Fruit fly (Drosophila melanogaster): Measurements from ENCODE around the gene TwdlY.
A peak's percentile ranks its signal among the peaks of the same experiment; 100 is the strongest.

The TwdlY gene

DNA sequence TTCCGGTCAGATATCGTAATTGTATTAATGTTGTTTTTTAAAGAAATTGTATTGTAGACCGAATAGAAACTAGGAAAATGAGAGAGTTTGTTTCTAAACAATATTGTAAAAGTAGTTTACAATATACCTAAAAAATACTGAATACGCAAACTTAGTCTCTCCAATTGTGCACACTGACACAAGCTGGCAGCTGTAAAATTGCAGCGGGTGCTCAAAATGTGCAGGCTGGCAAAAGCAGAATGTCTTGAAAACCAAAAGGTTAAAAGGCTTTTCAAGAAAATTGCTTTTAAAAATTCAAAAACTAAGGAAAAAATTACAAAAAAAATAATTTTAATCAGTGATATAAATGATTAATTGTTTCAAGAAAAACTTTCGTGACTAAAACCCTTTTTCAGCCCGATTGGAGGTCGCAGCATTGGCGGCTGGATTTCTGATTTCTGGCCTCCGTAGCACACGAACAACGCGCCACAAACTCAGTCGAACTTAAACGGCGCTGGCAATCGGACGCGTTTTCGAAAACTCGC, 39.0 kb upstream of the TwdlY start, which contains the start of gene CG4678:
TSS of gene CG4678 (plus strand) at position 474 of the 524 bp plus-strand sequence.
- TF ChIP-seq gsb-n (tag; optimal IDR thresholded peaks at IDR 0.05), result no peak
- peak; percentile 58 for TF ChIP-seq CG33213 (GFP tag; optimal IDR thresholded peaks at IDR 0.05)
- peak; percentile 6 for TF ChIP-seq CG9609 (GFP tag; optimal IDR thresholded peaks at IDR 0.05)
- no peak for TF ChIP-seq CG12071 (GFP tag; optimal IDR thresholded peaks at IDR 0.05)
- TF ChIP-seq sim (GFP tag; IDR thresholded peaks at IDR 0.05), result no peak
- TF ChIP-seq seq (GFP tag; IDR thresholded peaks at IDR 0.05), result no peak
- no peak for TF ChIP-seq hb (GFP tag; IDR thresholded peaks at IDR 0.05; ENCODE audit: partially characterized antibody)
- no peak for TF ChIP-seq aop (GFP tag; IDR thresholded peaks at IDR 0.05)
- peak; percentile 19 for TF ChIP-seq phol (tag; optimal IDR thresholded peaks at IDR 0.05)
- TF ChIP-seq CG2199 (GFP tag; IDR thresholded peaks at IDR 0.05), result peak; percentile 79; the same call in 2 of the 3 replicates
- TF ChIP-seq nerfin-2 (GFP tag; IDR thresholded peaks at IDR 0.05; ENCODE audit: partially characterized antibody), result no peak
- TF ChIP-seq Spps (tag; optimal IDR thresholded peaks at IDR 0.05), result no peak
- TF ChIP-seq CG2120 (GFP tag; optimal IDR thresholded peaks at IDR 0.05), result no peak
- peak; percentile 0 for TF ChIP-seq ewg (GFP tag; optimal IDR thresholded peaks at IDR 0.05)
- peak; percentile 64 for TF ChIP-seq pzg (GFP tag; optimal IDR thresholded peaks at IDR 0.05)
- TF ChIP-seq Med (GFP tag), result peak; percentile 81
- no peak for TF ChIP-seq CG7745 (tag; optimal IDR thresholded peaks at IDR 0.05)
- peak; percentile 36 for TF ChIP-seq CG12659 (GFP tag; optimal IDR thresholded peaks at IDR 0.05)
- TF ChIP-seq bab2 (GFP tag; optimal IDR thresholded peaks at IDR 0.05), result no peak
- TF ChIP-seq mam (GFP tag; optimal IDR thresholded peaks at IDR 0.05), result peak; percentile 1
- TF ChIP-seq gfzf (GFP tag; optimal IDR thresholded peaks at IDR 0.05), result peak; percentile 72
- peak; percentile 42 for TF ChIP-seq CoRest (tag; optimal IDR thresholded peaks at IDR 0.05)
- TF ChIP-seq br (optimal IDR thresholded peaks at IDR 0.05), result no peak
- TF ChIP-seq Hr51 (GFP tag; optimal IDR thresholded peaks at IDR 0.05), result peak in 1 of 2 experiments; percentile 12
- peak; percentile 5 for TF ChIP-seq CG2712 (tag; optimal IDR thresholded peaks at IDR 0.05)
- peak; percentile 99 for TF ChIP-seq CG18011 (GFP tag; optimal IDR thresholded peaks at IDR 0.05)
- no peak for TF ChIP-seq CG13123 (GFP tag; optimal IDR thresholded peaks at IDR 0.05)
- TF ChIP-seq Myb (GFP tag; optimal IDR thresholded peaks at IDR 0.05), result peak; percentile 52
- TF ChIP-seq CTCF (GFP tag; optimal IDR thresholded peaks at IDR 0.05), result peak; percentile 56
- TF ChIP-seq Vsx1 (GFP tag; optimal IDR thresholded peaks at IDR 0.05), result no peak
- TF ChIP-seq MBD-R2 (GFP tag; IDR thresholded peaks at IDR 0.05), result peak; percentile 35; the same call in 1 of the 2 replicates
- TF ChIP-seq HmgD (GFP tag; optimal IDR thresholded peaks at IDR 0.05), result peak; percentile 43
- peak; percentile 46; the same call in 1 of the 2 replicates for TF ChIP-seq Dref (GFP tag; IDR thresholded peaks at IDR 0.05)
- TF ChIP-seq HmgZ (tag; optimal IDR thresholded peaks at IDR 0.05), result peak; percentile 20
- TF ChIP-seq Optix (GFP tag; IDR thresholded peaks at IDR 0.05), result no peak
- peak; percentile 22 for TF ChIP-seq CG9797 (GFP tag; optimal IDR thresholded peaks at IDR 0.05)
- TF ChIP-seq GATAe (GFP tag; conservative IDR thresholded peaks at IDR 0.05), result no peak
- peak; percentile 14 for TF ChIP-seq CG6254 (GFP tag; optimal IDR thresholded peaks at IDR 0.05)
- TF ChIP-seq CG14860 (GFP tag; IDR thresholded peaks at IDR 0.05; ENCODE audit: partially characterized antibody), result no peak
- peak; percentile 52 for TF ChIP-seq Ets97D (GFP tag; optimal IDR thresholded peaks at IDR 0.05)
- peak; percentile 24 for TF ChIP-seq CG15514 (GFP tag; optimal IDR thresholded peaks at IDR 0.05)
- TF ChIP-seq her (GFP tag; optimal IDR thresholded peaks at IDR 0.05), result no peak
- TF ChIP-seq pan (optimal IDR thresholded peaks at IDR 0.05), result no peak
- TF ChIP-seq pan (GFP tag; optimal IDR thresholded peaks at IDR 0.05 in 1 of 2, IDR thresholded peaks at IDR 0.05 in 1 of 2), result no peak
- no peak for TF ChIP-seq CG8765 (GFP tag; IDR thresholded peaks at IDR 0.05)
- no peak for TF ChIP-seq CG32532 (GFP tag; IDR thresholded peaks at IDR 0.05)
- TF ChIP-seq Deaf1 (tag; optimal IDR thresholded peaks at IDR 0.05), result no peak
- TF ChIP-seq CG17359 (tag; optimal IDR thresholded peaks at IDR 0.05), result peak; percentile 8
- peak; percentile 90 for TF ChIP-seq stwl (tag; optimal IDR thresholded peaks at IDR 0.05)
- TF ChIP-seq Abd-B (GFP tag; optimal IDR thresholded peaks at IDR 0.05), result peak; percentile 44
- TF ChIP-seq Ada2b (GFP tag; IDR thresholded peaks at IDR 0.05), result no peak

Data from whole organism, embryonic.